Fruit fly (Drosophila melanogaster) whole organism, embryonic: ENCODE results near the gene trr.

ENCODE experiments used
- Antp ChIP-seq: fragments of 200-800 bp; sonication (Bioruptor generic); optimal IDR thresholded peaks from 3 replicates; lab custom pipeline; 2016; ENCODE audit warnings: missing biosample characterization, missing genetic modification characterization
- Bdp1 ChIP-seq: fragments of 200-800 bp; sonication (Bioruptor generic); optimal IDR thresholded peaks from 3 replicates; lab custom pipeline; 2016; ENCODE audit warnings: missing biosample characterization, missing genetic modification characterization
- CG1024 ChIP-seq: fragments of 200-800 bp; sonication (Bioruptor generic); IDR thresholded peaks from 2 replicates; pipeline ENCODE4 v1.3.6; 2022; ENCODE audit warnings: missing biosample characterization, missing genetic modification characterization
- CG10565 ChIP-seq: fragments of 200-800 bp; sonication (Bioruptor generic); optimal IDR thresholded peaks from 3 replicates; lab custom pipeline; 2016; ENCODE audit warnings: missing biosample characterization, mild to moderate bottlenecking, missing genetic modification characterization
- CG11093 ChIP-seq: fragments of 200-800 bp; sonication (Bioruptor generic); IDR thresholded peaks from 3 replicates; pipeline ENCODE4 v1.3.6; 2022; ENCODE audit warnings: missing biosample characterization, missing genetic modification characterization
- CG12155 ChIP-seq: fragments of 200-800 bp; sonication (Bioruptor generic); optimal IDR thresholded peaks from 3 replicates; lab custom pipeline; 2016; ENCODE audit warnings: missing biosample characterization, missing genetic modification characterization
- CG13894 ChIP-seq: fragments of 200-800 bp; sonication (Bioruptor generic); optimal IDR thresholded peaks from 3 replicates; lab custom pipeline; 2018; ENCODE audit warnings: missing biosample characterization, mild to moderate bottlenecking, missing genetic modification characterization, moderate library complexity
- CG14965 ChIP-seq: fragments of 200-800 bp; sonication (Bioruptor generic); optimal IDR thresholded peaks from 2 replicates; lab custom pipeline; 2016; ENCODE audit warnings: missing biosample characterization, missing genetic modification characterization, borderline replicate concordance
- CG1529 ChIP-seq: fragments of 200-800 bp; sonication (Bioruptor generic); optimal IDR thresholded peaks from 3 replicates; lab custom pipeline; 2018; ENCODE audit warnings: missing biosample characterization, missing genetic modification characterization
- CG15514 ChIP-seq: fragments of 200-800 bp; sonication (Bioruptor generic); optimal IDR thresholded peaks from 3 replicates; lab custom pipeline; 2017; ENCODE audit warnings: missing biosample characterization, missing genetic modification characterization, mild to moderate bottlenecking, moderate library complexity, missing genetic modification reagents
- CG17186 ChIP-seq: fragments of 200-800 bp; sonication (Bioruptor generic); optimal IDR thresholded peaks from 3 replicates; lab custom pipeline; 2017; ENCODE audit warnings: missing biosample characterization, missing genetic modification reagents, missing genetic modification characterization
- CG17359 ChIP-seq: fragments of 200-800 bp; sonication (Bioruptor generic); optimal IDR thresholded peaks from 3 replicates; lab custom pipeline; 2018; ENCODE audit warnings: missing biosample characterization, mild to moderate bottlenecking, missing genetic modification characterization, moderate library complexity
- CG1792 ChIP-seq: fragments of 200-800 bp; sonication (Bioruptor generic); optimal IDR thresholded peaks from 2 replicates; lab custom pipeline; 2016; ENCODE audit warnings: missing biosample characterization, missing genetic modification characterization
- CG2120 ChIP-seq: fragments of 200-800 bp; sonication (Bioruptor generic); optimal IDR thresholded peaks from 3 replicates; lab custom pipeline; 2016; ENCODE audit warnings: missing biosample characterization, missing genetic modification characterization
- CG3838 ChIP-seq: fragments of 200-800 bp; sonication (Bioruptor generic); optimal IDR thresholded peaks from 3 replicates; lab custom pipeline; 2016; ENCODE audit warnings: missing biosample characterization, missing genetic modification characterization
- CG3995 ChIP-seq: fragments of 200-800 bp; sonication (Bioruptor generic); optimal IDR thresholded peaks from 3 replicates; lab custom pipeline; 2016; ENCODE audit warnings: missing biosample characterization, missing genetic modification characterization
- CG4282 ChIP-seq: fragments of 200-800 bp; sonication (Bioruptor generic); optimal IDR thresholded peaks from 2 replicates; lab custom pipeline; 2016; ENCODE audit warnings: missing biosample characterization, missing genetic modification characterization
- CG4328 ChIP-seq: fragments of 200-800 bp; sonication (Bioruptor generic); optimal IDR thresholded peaks from 3 replicates; lab custom pipeline; 2017; ENCODE audit warnings: missing biosample characterization, missing genetic modification reagents, missing genetic modification characterization
- CG43689 ChIP-seq: fragments of 200-800 bp; sonication (Bioruptor generic); IDR thresholded peaks from 2 replicates; pipeline ENCODE4 v1.3.6; 2022; ENCODE audit warnings: missing biosample characterization, missing genetic modification characterization
- CG5180 ChIP-seq: fragments of 200-800 bp; sonication (Bioruptor generic); optimal IDR thresholded peaks from 3 replicates; lab custom pipeline; 2017; ENCODE audit warnings: missing biosample characterization, missing genetic modification characterization, mild to moderate bottlenecking, moderate library complexity, missing genetic modification reagents
- CG5245 ChIP-seq: fragments of 200-800 bp; sonication (Bioruptor generic); optimal IDR thresholded peaks from 3 replicates; lab custom pipeline; 2016; ENCODE audit warnings: missing biosample characterization, missing genetic modification characterization
- CG6654 ChIP-seq: fragments of 200-800 bp; sonication (Bioruptor generic); optimal IDR thresholded peaks from 2 replicates; lab custom pipeline; 2017; ENCODE audit warnings: missing biosample characterization, mild to moderate bottlenecking, missing genetic modification characterization
- CG6683 ChIP-seq: fragments of 200-800 bp; sonication (Bioruptor generic); optimal IDR thresholded peaks from 2 replicates; lab custom pipeline; 2017; ENCODE audit warnings: missing biosample characterization, mild to moderate bottlenecking, missing genetic modification characterization, missing genetic modification reagents
- CG7839 ChIP-seq: fragments of 200-800 bp; sonication (Bioruptor generic); optimal IDR thresholded peaks from 3 replicates; lab custom pipeline; 2018; ENCODE audit warnings: missing biosample characterization, mild to moderate bottlenecking, missing genetic modification characterization, moderate library complexity
- CG9437 ChIP-seq: fragments of 200-800 bp; sonication (Bioruptor generic); optimal IDR thresholded peaks from 2 replicates; lab custom pipeline; 2018; ENCODE audit warnings: missing biosample characterization, mild to moderate bottlenecking, missing genetic modification characterization
- CTCF ChIP-seq: fragments of 200-800 bp; sonication (Bioruptor generic); optimal IDR thresholded peaks from 2 replicates; lab custom pipeline; 2017; ENCODE audit warnings: missing biosample characterization, mild to moderate bottlenecking, missing genetic modification characterization, moderate library complexity
- Fer2 ChIP-seq: fragments of 200-800 bp; sonication (Bioruptor generic); optimal IDR thresholded peaks from 2 replicates; lab custom pipeline; 2018; ENCODE audit warnings: missing biosample characterization, mild to moderate bottlenecking, missing genetic modification characterization, moderate library complexity
- Hr3 ChIP-seq: fragments of 200-800 bp; sonication (Bioruptor generic); optimal IDR thresholded peaks from 3 replicates; lab custom pipeline; 2016; ENCODE audit warnings: missing biosample characterization, missing genetic modification characterization
- Hr39 ChIP-seq: fragments of >200 bp; optimal IDR thresholded peaks from 2 replicates; lab custom pipeline; 2017
- Jarid2 ChIP-seq: fragments of 200-800 bp; sonication (Bioruptor generic); optimal IDR thresholded peaks from 3 replicates; lab custom pipeline; 2017; ENCODE audit warnings: mild to moderate bottlenecking, missing biosample characterization, missing genetic modification reagents, missing genetic modification characterization
- MESR4 ChIP-seq: fragments of 200-800 bp; sonication (Bioruptor generic); optimal IDR thresholded peaks from 2 replicates; lab custom pipeline; 2018; ENCODE audit warnings: missing biosample characterization, mild to moderate bottlenecking, missing genetic modification characterization, moderate library complexity
- NfI ChIP-seq: fragments of 200-800 bp; sonication (Bioruptor generic); optimal IDR thresholded peaks from 3 replicates; lab custom pipeline; 2018; ENCODE audit warnings: missing biosample characterization, mild to moderate bottlenecking, missing genetic modification characterization, moderate library complexity
- PHDP ChIP-seq: fragments of 200-800 bp; sonication (Bioruptor generic); optimal IDR thresholded peaks from 3 replicates; lab custom pipeline; 2018; ENCODE audit warnings: missing biosample characterization, mild to moderate bottlenecking, missing genetic modification characterization, moderate library complexity
- Ravus ChIP-seq: fragments of 200-800 bp; sonication (Bioruptor generic); IDR thresholded peaks from 2 replicates; pipeline ENCODE4 v1.3.6; 2022; ENCODE audit warnings: missing biosample characterization, missing genetic modification characterization
- Sry-β ChIP-seq: fragments of 200-800 bp; sonication (Bioruptor generic); optimal IDR thresholded peaks from 2 replicates; lab custom pipeline; 2018; ENCODE audit warnings: missing biosample characterization, mild to moderate bottlenecking, missing genetic modification characterization, moderate library complexity
- Usf ChIP-seq: fragments of 200-800 bp; sonication (Bioruptor generic); optimal IDR thresholded peaks from 2 replicates; lab custom pipeline; 2017; ENCODE audit warnings: missing genotype, missing biosample characterization, missing genetic modification characterization
- crc ChIP-seq: fragments of 200-800 bp; sonication (Bioruptor generic); optimal IDR thresholded peaks from 2 replicates; lab custom pipeline; 2016; ENCODE audit warnings: missing biosample characterization, missing genetic modification characterization
- danr ChIP-seq: fragments of 200-800 bp; sonication (Bioruptor generic); IDR thresholded peaks from 2 replicates; pipeline ENCODE4 v1.3.6; 2022; ENCODE audit warnings: missing biosample characterization, missing genetic modification characterization
- en ChIP-seq: fragments of 200-800 bp; sonication (Bioruptor generic); optimal IDR thresholded peaks from 2 replicates; lab custom pipeline; 2016; ENCODE audit warnings: missing biosample characterization, missing genetic modification characterization
- fd64A ChIP-seq: fragments of 200-800 bp; sonication (Bioruptor generic); optimal IDR thresholded peaks from 3 replicates; lab custom pipeline; 2018; ENCODE audit warnings: missing biosample characterization, mild to moderate bottlenecking, missing genetic modification characterization
- gcm ChIP-seq: fragments of 200-800 bp; sonication (Bioruptor generic); optimal IDR thresholded peaks from 2 replicates; lab custom pipeline; 2019; ENCODE audit warnings: missing biosample characterization, mild to moderate bottlenecking, missing genetic modification characterization, moderate library complexity
- gt ChIP-seq: fragments of 200-800 bp; sonication (Bioruptor generic); IDR thresholded peaks from 2 replicates; pipeline ENCODE4 v1.3.6; 2022; ENCODE audit warnings: missing biosample characterization, missing genetic modification characterization
- inv ChIP-seq: fragments of 200-800 bp; sonication (Bioruptor generic); IDR thresholded peaks from 2 replicates; pipeline ENCODE4 v1.3.6; 2022; ENCODE audit warnings: missing biosample characterization, missing genetic modification characterization; ENCODE audit not compliant: partially characterized antibody
- luna ChIP-seq: fragments of 200-800 bp; sonication (Bioruptor generic); optimal IDR thresholded peaks from 2 replicates; lab custom pipeline; 2016; ENCODE audit warnings: missing biosample characterization, missing genetic modification characterization
- nerfin-2 ChIP-seq: fragments of 200-800 bp; sonication (Bioruptor generic); IDR thresholded peaks from 2 replicates; pipeline ENCODE4 v1.3.6; 2022; ENCODE audit warnings: missing biosample characterization, missing genetic modification characterization; ENCODE audit not compliant: partially characterized antibody
- repo ChIP-seq: fragments of 200-800 bp; sonication (Bioruptor generic); optimal IDR thresholded peaks from 2 replicates; lab custom pipeline; 2016; ENCODE audit warnings: missing biosample characterization, missing genetic modification characterization
- row ChIP-seq: fragments of 200-800 bp; sonication (Bioruptor generic); IDR thresholded peaks from 3 replicates; pipeline ENCODE4 v1.3.6; 2022; ENCODE audit warnings: missing biosample characterization, missing genetic modification characterization
- schlank ChIP-seq: fragments of 200-800 bp; sonication (Bioruptor generic); optimal IDR thresholded peaks from 2 replicates; lab custom pipeline; 2018; ENCODE audit warnings: missing biosample characterization, mild to moderate bottlenecking, missing genetic modification characterization
- slbo ChIP-seq: fragments of 200-800 bp; sonication (Bioruptor generic); IDR thresholded peaks from 2 replicates; pipeline ENCODE4 v1.3.6; 2022; ENCODE audit warnings: missing biosample characterization, missing genetic modification characterization
- sug ChIP-seq: fragments of 200-800 bp; optimal IDR thresholded peaks from 2 replicates; lab custom pipeline; 2019; ENCODE audit warnings: missing biosample characterization, mild to moderate bottlenecking, missing genetic modification characterization, moderate library complexity
- twi ChIP-seq: fragments of 200-800 bp; optimal IDR thresholded peaks from 2 replicates; lab custom pipeline; 2019; ENCODE audit warnings: missing biosample characterization, mild to moderate bottlenecking, missing genetic modification characterization, moderate library complexity

Gene trr

dm6 chrX:1861620-1862184 is 28.0 kb downstream of the trr start, which contains the start of gene deltaCOP (continued):
- peak; percentile 43 for TF ChIP-seq CG4328
- TF ChIP-seq CG15514 (GFP tag; lab: Kevin White, UChicago), result peak; percentile 77
- TF ChIP-seq luna (GFP tag; lab: Kevin White, UChicago), result peak; percentile 89
- peak; percentile 91 for TF ChIP-seq Antp (GFP tag; lab: Kevin White, UChicago)
- no peak for TF ChIP-seq fd64A (GFP tag; lab: Kevin White, UChicago)
- peak; percentile 99 for TF ChIP-seq row (GFP tag; lab: Robert Waterston, UW)
- peak; percentile 32 for TF ChIP-seq CG6654 (GFP tag; lab: Kevin White, UChicago)
- peak; percentile 79 for TF ChIP-seq NfI (GFP tag; lab: Kevin White, UChicago)
- TF ChIP-seq CG17186 (GFP tag; lab: Kevin White, UChicago), result peak; percentile 21
- TF ChIP-seq crc (GFP tag; lab: Kevin White, UChicago), result peak; percentile 83
- TF ChIP-seq Fer2, result peak; percentile 56
- TF ChIP-seq Usf (GFP tag; lab: Kevin White, UChicago), result peak; percentile 47
- peak; percentile 91 for TF ChIP-seq slbo (GFP tag; lab: Robert Waterston, UW)
- TF ChIP-seq PHDP (tag; lab: Kevin White, UChicago), result peak; percentile 75
- TF ChIP-seq Jarid2, result no peak
- TF ChIP-seq CG9437, result peak; percentile 70
- TF ChIP-seq CG1024, result peak; percentile 52; the same call in 1 of the 2 replicates
- TF ChIP-seq en (GFP tag; lab: Kevin White, UChicago), result peak; percentile 69

dm6 chrX:1858867-1859266 is 30.9 kb downstream of the trr start, which contains the start of gene Lamtor5:
Gene Lamtor5 (minus strand): TSS chrX:1858971.
- TF ChIP-seq CG4282 (GFP tag; lab: Kevin White, UChicago) (peak; percentile 68), Ravus (GFP tag; lab: Robert Waterston, UW) (no peak), gt (GFP tag; lab: Robert Waterston, UW) (no peak), PHDP (tag; lab: Kevin White, UChicago) (peak; percentile 40), CG17359 (tag; lab: Kevin White, UChicago) (peak; percentile 44), Hr3 (no peak), CG1529 (no peak), danr (GFP tag; lab: Robert Waterston, UW) (no peak), Bdp1 (GFP tag; lab: Kevin White, UChicago) (no peak), CG12155 (GFP tag; lab: Kevin White, UChicago) (peak; percentile 20), CG11093 (GFP tag; lab: Robert Waterston, UW) (no peak), twi (tag; lab: Kevin White, UChicago) (no peak), CG2120 (GFP tag; lab: Kevin White, UChicago) (peak; percentile 71), CG5245 (no peak), CG1792 (GFP tag; lab: Kevin White, UChicago) (no peak), Hr39 (lab: Kevin White, UChicago) (no peak), CG6683 (no peak), gcm (GFP tag; lab: Kevin White, UChicago) (no peak), CG5180 (GFP tag; lab: Kevin White, UChicago) (no peak), Sry-β (no peak), inv (no peak), CG14965 (GFP tag; lab: Kevin White, UChicago) (no peak), CG13894 (peak; percentile 43), CG10565 (GFP tag; lab: Kevin White, UChicago) (no peak), schlank (no peak), nerfin-2 (peak; percentile 23; the same call in 1 of the 2 replicates), sug (tag; lab: Kevin White, UChicago) (peak; percentile 15), CG3838 (GFP tag; lab: Kevin White, UChicago) (no peak), CG43689 (no peak), MESR4 (GFP tag; lab: Kevin White, UChicago) (peak; percentile 71), CTCF (no peak), CG7839 (peak; percentile 56), CG3995 (GFP tag; lab: Kevin White, UChicago) (no peak), repo (GFP tag; lab: Kevin White, UChicago) (no peak)
